Fruit fly (Drosophila melanogaster) whole organism, embryonic: ENCODE results near the gene CG46463.
A peak's percentile ranks its signal among the peaks of the same experiment; 100 is the strongest.

Source experiments
- ATbp ChIP-seq: fragments of 200-800 bp; sonication (Bioruptor generic); optimal IDR thresholded peaks from 2 replicates; lab custom pipeline; 2017; ENCODE audit warnings: missing biosample characterization, mild to moderate bottlenecking, missing genetic modification characterization, missing genetic modification reagents
- Ada2b ChIP-seq: fragments of 200-800 bp; sonication (Bioruptor generic); IDR thresholded peaks from 2 replicates; pipeline ENCODE4 v1.3.6; 2022; ENCODE audit warnings: missing biosample characterization, missing genetic modification characterization
- CG10147 ChIP-seq: fragments of 200-800 bp; sonication (Bioruptor generic); optimal IDR thresholded peaks from 2 replicates; lab custom pipeline; 2019; ENCODE audit warnings: missing biosample characterization, mild to moderate bottlenecking, missing genetic modification characterization, moderate library complexity
- CG10565 ChIP-seq: fragments of 200-800 bp; sonication (Bioruptor generic); optimal IDR thresholded peaks from 3 replicates; lab custom pipeline; 2016; ENCODE audit warnings: missing biosample characterization, mild to moderate bottlenecking, missing genetic modification characterization
- CG10654 ChIP-seq: fragments of 200-800 bp; sonication (Bioruptor generic); optimal IDR thresholded peaks from 2 replicates; lab custom pipeline; 2016; ENCODE audit warnings: missing biosample characterization, missing genetic modification characterization
- CG11247 ChIP-seq: fragments of 200-800 bp; sonication (Bioruptor generic); IDR thresholded peaks from 2 replicates; pipeline ENCODE4 v1.3.6; 2022; ENCODE audit warnings: missing biosample characterization, missing genetic modification characterization
- CG11504 ChIP-seq: fragments of 200-800 bp; sonication (Bioruptor generic); optimal IDR thresholded peaks from 3 replicates; lab custom pipeline; 2019; ENCODE audit warnings: missing biosample characterization, mild to moderate bottlenecking, missing genetic modification characterization, moderate library complexity
- CG12236 ChIP-seq: fragments of 200-800 bp; sonication (Bioruptor generic); optimal IDR thresholded peaks from 2 replicates; lab custom pipeline; 2016; ENCODE audit warnings: missing biosample characterization, missing genetic modification characterization
- CG13296 ChIP-seq: fragments of 200-800 bp; sonication (Bioruptor generic); optimal IDR thresholded peaks from 3 replicates; lab custom pipeline; 2018; ENCODE audit warnings: missing biosample characterization, mild to moderate bottlenecking, missing genetic modification characterization
- CG13624 ChIP-seq: fragments of 200-800 bp; sonication (Bioruptor generic); optimal IDR thresholded peaks from 2 replicates; lab custom pipeline; 2016; ENCODE audit warnings: missing biosample characterization, missing genetic modification characterization
- CG16863 ChIP-seq: fragments of 200-800 bp; sonication (Bioruptor generic); optimal IDR thresholded peaks from 3 replicates; lab custom pipeline; 2016; ENCODE audit warnings: missing biosample characterization, missing genetic modification characterization
- CG17359 ChIP-seq: fragments of 200-800 bp; sonication (Bioruptor generic); optimal IDR thresholded peaks from 3 replicates; lab custom pipeline; 2018; ENCODE audit warnings: missing biosample characterization, mild to moderate bottlenecking, missing genetic modification characterization, moderate library complexity
- CG17612 ChIP-seq: fragments of 200-800 bp; sonication (Bioruptor generic); IDR thresholded peaks from 2 replicates; pipeline ENCODE4 v1.3.6; 2022; ENCODE audit warnings: missing biosample characterization, missing genetic modification characterization
- CG2120 ChIP-seq: fragments of 200-800 bp; sonication (Bioruptor generic); optimal IDR thresholded peaks from 3 replicates; lab custom pipeline; 2016; ENCODE audit warnings: missing biosample characterization, missing genetic modification characterization
- CG2875 ChIP-seq: fragments of 200-800 bp; sonication (Bioruptor generic); optimal IDR thresholded peaks from 2 replicates; lab custom pipeline; 2017; ENCODE audit warnings: missing biosample characterization, mild to moderate bottlenecking, missing genetic modification characterization, missing genetic modification reagents
- CG30020 ChIP-seq: fragments of 200-800 bp; optimal IDR thresholded peaks from 2 replicates; lab custom pipeline; 2019; ENCODE audit warnings: missing biosample characterization, mild to moderate bottlenecking, missing genetic modification characterization, moderate library complexity
- CG31388 ChIP-seq: fragments of 200-800 bp; sonication (Bioruptor generic); optimal IDR thresholded peaks from 2 replicates; lab custom pipeline; 2016; ENCODE audit warnings: missing biosample characterization, missing genetic modification characterization
- CG3163 ChIP-seq: fragments of 200-800 bp; sonication (Bioruptor generic); optimal IDR thresholded peaks from 3 replicates; lab custom pipeline; 2016; ENCODE audit warnings: missing biosample characterization, missing genetic modification characterization
- CG3407 ChIP-seq: fragments of 200-800 bp; sonication (Bioruptor generic); optimal IDR thresholded peaks from 2 replicates; lab custom pipeline; 2018; ENCODE audit warnings: missing biosample characterization, mild to moderate bottlenecking, missing genetic modification characterization
- CG6175 ChIP-seq: fragments of 200-800 bp; sonication (Bioruptor generic); IDR thresholded peaks from 3 replicates; pipeline ENCODE4 v1.3.6; 2022; ENCODE audit warnings: missing biosample characterization, missing genetic modification characterization
- CG7786 ChIP-seq: fragments of 200-800 bp; sonication (Bioruptor generic); optimal IDR thresholded peaks from 2 replicates; lab custom pipeline; 2016; ENCODE audit warnings: missing biosample characterization, missing genetic modification characterization
- CG7928 ChIP-seq: fragments of 200-800 bp; sonication (Bioruptor generic); optimal IDR thresholded peaks from 2 replicates; lab custom pipeline; 2017; ENCODE audit warnings: missing biosample characterization, mild to moderate bottlenecking, missing genetic modification characterization
- CrebB ChIP-seq: fragments of 200-800 bp; sonication (Bioruptor generic); optimal IDR thresholded peaks from 3 replicates; lab custom pipeline; 2018; ENCODE audit warnings: missing biosample characterization, mild to moderate bottlenecking, missing genetic modification characterization
- D ChIP-seq, 2 experiments: fragments of 200-800 bp in 1 of 2; fragments of >200 bp in 1 of 2; sonication (Bioruptor generic) in 1 of 2; optimal IDR thresholded peaks; 2 replicates in 1 of 2; 3 replicates in 1 of 2; lab custom pipeline; 2017; ENCODE audit warnings: mild to moderate bottlenecking in 1 of 2, missing biosample characterization in 1 of 2, missing genetic modification characterization in 1 of 2, missing genetic modification reagents in 1 of 2
- Dip2 ChIP-seq: fragments of 200-800 bp; sonication (Bioruptor generic); IDR thresholded peaks from 2 replicates; pipeline ENCODE4 v1.3.6; 2022; ENCODE audit warnings: missing biosample characterization, missing genetic modification characterization
- Gug ChIP-seq: fragments of 200-800 bp; sonication (Bioruptor generic); IDR thresholded peaks from 4 replicates; pipeline ENCODE4 v1.3.6; 2022; ENCODE audit warnings: missing biosample characterization, missing genetic modification characterization
- HHEX ChIP-seq: fragments of 200-800 bp; sonication (Bioruptor generic); optimal IDR thresholded peaks from 3 replicates; lab custom pipeline; 2017; ENCODE audit warnings: missing biosample characterization, mild to moderate bottlenecking, missing genetic modification characterization, missing genetic modification reagents
- Hr3 ChIP-seq: fragments of 200-800 bp; sonication (Bioruptor generic); optimal IDR thresholded peaks from 3 replicates; lab custom pipeline; 2016; ENCODE audit warnings: missing biosample characterization, missing genetic modification characterization
- Hr51 ChIP-seq, 2 experiments: fragments of 200-800 bp; sonication (Bioruptor generic); optimal IDR thresholded peaks; 2 replicates in 1 of 2; 3 replicates in 1 of 2; lab custom pipeline; 2016 to 2018; ENCODE audit warnings: missing biosample characterization in 2 of 2, missing genetic modification characterization in 2 of 2, mild to moderate bottlenecking in 1 of 2, moderate library complexity in 1 of 2
- Lhr ChIP-seq: fragments of 200-800 bp; sonication (Bioruptor generic); optimal IDR thresholded peaks from 3 replicates; lab custom pipeline; 2017; ENCODE audit warnings: mild to moderate bottlenecking, missing biosample characterization, missing genetic modification reagents, missing genetic modification characterization
- Myb ChIP-seq: fragments of 200-800 bp; sonication (Bioruptor generic); optimal IDR thresholded peaks from 2 replicates; lab custom pipeline; 2016; ENCODE audit warnings: missing biosample characterization, missing genetic modification characterization
- az2 ChIP-seq: fragments of 200-800 bp; sonication (Bioruptor generic); optimal IDR thresholded peaks from 3 replicates; lab custom pipeline; 2016; ENCODE audit warnings: missing biosample characterization, missing genetic modification characterization
- cad ChIP-seq: fragments of >200 bp; optimal IDR thresholded peaks from 2 replicates; lab custom pipeline; 2017; ENCODE audit warnings: missing biosample characterization, missing genetic modification characterization
- cas ChIP-seq: fragments of 200-800 bp; sonication (Bioruptor generic); IDR thresholded peaks from 2 replicates; pipeline ENCODE4 v1.3.6; 2022; ENCODE audit warnings: missing biosample characterization, missing genetic modification characterization
- cato ChIP-seq: fragments of 200-800 bp; sonication (Bioruptor generic); optimal IDR thresholded peaks from 2 replicates; lab custom pipeline; 2016; ENCODE audit warnings: missing biosample characterization, missing genetic modification characterization, borderline replicate concordance
- dati ChIP-seq: fragments of 200-800 bp; sonication (Bioruptor generic); IDR thresholded peaks from 2 replicates; pipeline ENCODE4 v1.3.6; 2022; ENCODE audit warnings: missing biosample characterization, missing genetic modification characterization
- ems ChIP-seq: fragments of 200-800 bp; sonication (Bioruptor generic); optimal IDR thresholded peaks from 3 replicates; lab custom pipeline; 2016; ENCODE audit warnings: missing biosample characterization, missing genetic modification characterization
- eve ChIP-seq, 2 experiments: fragments of >200 bp; optimal IDR thresholded peaks; 2 replicates each; lab custom pipeline; 2017; ENCODE audit warnings: missing biosample characterization in 2 of 2, missing genetic modification characterization in 2 of 2
- fu2 ChIP-seq: fragments of 200-800 bp; sonication (Bioruptor generic); optimal IDR thresholded peaks from 2 replicates; lab custom pipeline; 2016; ENCODE audit warnings: missing biosample characterization, missing genetic modification characterization
- grau ChIP-seq: fragments of 200-800 bp; optimal IDR thresholded peaks from 3 replicates; lab custom pipeline; 2019; ENCODE audit warnings: missing biosample characterization, mild to moderate bottlenecking, missing genetic modification characterization, moderate library complexity
- gt ChIP-seq: fragments of 200-800 bp; sonication (Bioruptor generic); IDR thresholded peaks from 2 replicates; pipeline ENCODE4 v1.3.6; 2022; ENCODE audit warnings: missing biosample characterization, missing genetic modification characterization
- lola ChIP-seq, 3 experiments: fragments of >200 bp in 2 of 3; fragments of 200-800 bp in 1 of 3; sonication (Bioruptor generic) in 1 of 3; optimal IDR thresholded peaks; 2 replicates each; lab custom pipeline; 2017 to 2019; ENCODE audit warnings: missing biosample characterization in 3 of 3, missing genetic modification characterization in 3 of 3, mild to moderate bottlenecking in 1 of 3, moderate library complexity in 1 of 3
- mld ChIP-seq: fragments of 200-800 bp; sonication (Bioruptor generic); IDR thresholded peaks from 3 replicates; pipeline ENCODE4 v1.3.6; 2022; ENCODE audit warnings: missing biosample characterization, missing genetic modification characterization; ENCODE audit not compliant: partially characterized antibody
- pb ChIP-seq: fragments of 200-800 bp; sonication (Bioruptor generic); optimal IDR thresholded peaks from 3 replicates; lab custom pipeline; 2016; ENCODE audit warnings: missing biosample characterization, missing genetic modification characterization
- ranshi ChIP-seq: fragments of 200-800 bp; sonication (Bioruptor generic); IDR thresholded peaks from 2 replicates; pipeline ENCODE4 v1.3.6; 2022; ENCODE audit warnings: missing biosample characterization, missing genetic modification characterization
- scrt ChIP-seq: fragments of 200-800 bp; sonication (Bioruptor generic); optimal IDR thresholded peaks from 2 replicates; lab custom pipeline; 2018; ENCODE audit warnings: missing biosample characterization, mild to moderate bottlenecking, missing genetic modification characterization, moderate library complexity
- sima ChIP-seq: fragments of 200-800 bp; sonication (Bioruptor generic); optimal IDR thresholded peaks from 2 replicates; lab custom pipeline; 2016; ENCODE audit warnings: missing biosample characterization, missing genetic modification characterization
- sob ChIP-seq: fragments of 200-800 bp; sonication (Bioruptor generic); IDR thresholded peaks from 2 replicates; pipeline ENCODE4 v1.3.6; 2022; ENCODE audit warnings: missing biosample characterization, missing genetic modification characterization
- wdn ChIP-seq: fragments of 200-800 bp; sonication (Bioruptor generic); IDR thresholded peaks from 2 replicates; pipeline ENCODE4 v1.3.6; 2022; ENCODE audit warnings: missing biosample characterization, missing genetic modification characterization

CG46463 gene

dm6 chr3L:3433955-3434354, 27.2 kb upstream of the CG46463 start (continued):
- TF ChIP-seq ATbp (GFP tag; lab: Kevin White, UChicago) (no peak), CG13624 (no peak), Lhr (GFP tag; lab: Kevin White, UChicago) (no peak), CG2120 (GFP tag; lab: Kevin White, UChicago) (no peak), wdn (GFP tag; lab: Robert Waterston, UW) (no peak)
- TF ChIP-seq, all 482 proteins: peak for 3

DNA sequence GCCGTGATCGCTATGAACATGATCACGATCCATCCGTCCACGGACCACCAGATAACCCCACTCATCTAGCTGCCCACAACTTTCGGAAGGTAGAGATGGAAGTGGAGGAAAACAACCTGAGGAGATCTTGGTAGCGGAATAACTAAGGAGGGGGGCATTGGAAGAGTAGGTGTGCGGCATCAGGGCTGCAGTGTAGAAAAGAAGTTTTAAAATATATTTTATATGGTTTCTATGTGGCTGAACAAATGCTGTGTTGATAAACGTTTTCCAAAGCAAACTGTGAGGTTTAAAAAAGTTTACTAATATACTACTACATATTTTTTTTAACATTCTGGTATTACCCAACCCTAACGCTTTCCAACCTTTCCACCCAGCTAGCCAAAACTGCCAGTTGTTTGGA, 26.2 kb upstream of the CG46463 start:
- TF ChIP-seq mld (GFP tag; lab: Robert Waterston, UW) (no peak), Ada2b (GFP tag; lab: Robert Waterston, UW) (peak; percentile 36; the same call in 1 of the 2 replicates), fu2 (no peak), Gug (GFP tag; lab: Robert Waterston, UW) (no peak), cad (GFP tag; lab: Kevin White, UChicago) (no peak), CG11247 (peak; percentile 50; the same call in 1 of the 2 replicates), ems (no peak), CG17359 (peak; percentile 38), dati (GFP tag; lab: Robert Waterston, UW) (no peak), CG10565 (no peak), CG16863 (GFP tag; lab: Kevin White, UChicago) (no peak), gt (GFP tag; lab: Robert Waterston, UW) (no peak), CG2875 (GFP tag; lab: Kevin White, UChicago) (peak; percentile 24), CG3163 (GFP tag; lab: Kevin White, UChicago) (no peak), CG17612 (no peak), D (optimal IDR thresholded peaks at IDR 0.05; lab: Kevin White, UChicago) (no peak), D (GFP tag; optimal IDR thresholded peaks at IDR 0.05; lab: Kevin White, UChicago) (peak; percentile 3), cas (GFP tag; lab: Robert Waterston, UW) (no peak), sob (0 out of 2 replicates have a peak, but pooled peaks have one; percentile 36), scrt (GFP tag; lab: Kevin White, UChicago) (no peak), CG10147 (no peak), pb (GFP tag; lab: Kevin White, UChicago) (no peak), CG7786 (no peak), CG7928 (GFP tag; lab: Kevin White, UChicago) (peak; percentile 55), ranshi (peak; percentile 25; the same call in 1 of the 2 replicates), CG31388 (no peak), CG30020 (tag; lab: Kevin White, UChicago) (no peak), CrebB (tag; lab: Kevin White, UChicago) (no peak), grau (tag; lab: Kevin White, UChicago) (peak; percentile 28), CG13296 (GFP tag; lab: Kevin White, UChicago) (no peak), sima (GFP tag; lab: Kevin White, UChicago) (no peak), CG10654 (GFP tag; lab: Kevin White, UChicago) (no peak), lola (GFP tag; optimal IDR thresholded peaks at IDR 0.05; lab: Kevin White, UChicago) (peak in 1 of 3 experiments; percentile 41), CG12236 (GFP tag; lab: Kevin White, UChicago) (no peak), CG6175 (GFP tag; lab: Robert Waterston, UW) (no peak), Dip2 (GFP tag; lab: Robert Waterston, UW) (no peak), Myb (GFP tag; lab: Kevin White, UChicago) (no peak), CG3407 (GFP tag; lab: Kevin White, UChicago) (peak; percentile 19), cato (GFP tag; lab: Kevin White, UChicago) (no peak), Hr3 (GFP tag; lab: Kevin White, UChicago) (no peak), Hr51 (GFP tag; optimal IDR thresholded peaks at IDR 0.05; lab: Kevin White, UChicago) (peak in 1 of 2 experiments; percentile 20), CG11504 (tag; lab: Kevin White, UChicago) (peak; percentile 64), HHEX (GFP tag; lab: Kevin White, UChicago) (no peak), eve (GFP tag; optimal IDR thresholded peaks at IDR 0.05; lab: Kevin White, UChicago) (peak in 1 of 2 experiments; percentile 44), az2 (GFP tag; lab: Kevin White, UChicago) (peak; percentile 20)
